Worm (Caenorhabditis elegans) whole organism, midembryonic: ENCODE data around the gene ztf-17.

Source experiments
- T22C8.4 ChIP-seq: fragments of 200-800 bp; sonication (Bioruptor generic); IDR thresholded peaks from 2 replicates; pipeline ENCODE4 v1.3.6; 2022; ENCODE audit warnings: missing genetic modification characterization, missing compliant biosample characterization
- cog-1 ChIP-seq: sonication (generic microtip); optimal IDR thresholded peaks from 2 replicates; lab custom pipeline; 2016; ENCODE audit warnings: missing genetic modification characterization, missing compliant biosample characterization
- flt-1 ChIP-seq: fragments of 200-800 bp; sonication (Bioruptor generic); IDR thresholded peaks from 2 replicates; pipeline ENCODE4 v1.3.6; 2022; ENCODE audit warnings: missing genetic modification characterization, missing compliant biosample characterization
- klf-2 ChIP-seq: fragments of 200-800 bp; sonication (Bioruptor generic); conservative IDR thresholded peaks from 2 replicates; pipeline ENCODE4 v1.3.6; 2022; ENCODE audit warnings: missing genetic modification reagents, missing genetic modification characterization, missing compliant biosample characterization
- med-1 ChIP-seq: sonication (generic microtip); optimal IDR thresholded peaks from 2 replicates; lab custom pipeline; 2017; ENCODE audit warnings: missing genetic modification characterization, mild to moderate bottlenecking, missing compliant biosample characterization, antibody characterized with exemption, missing genetic modification reagents; ENCODE audit not compliant: insufficient read depth
- ref-1 ChIP-seq: fragments of 200-800 bp; sonication (Bioruptor generic); conservative IDR thresholded peaks from 2 replicates; pipeline ENCODE4 v1.3.6; 2022; ENCODE audit warnings: missing genetic modification reagents, missing genetic modification characterization, missing compliant biosample characterization
- tab-1 ChIP-seq: fragments of 200-800 bp; sonication (Bioruptor generic); IDR thresholded peaks from 2 replicates; pipeline ENCODE4 v1.3.6; 2022; ENCODE audit warnings: missing genetic modification characterization, missing compliant biosample characterization
- ztf-23 ChIP-seq: fragments of 200-800 bp; sonication (Bioruptor generic); IDR thresholded peaks from 2 replicates; pipeline ENCODE4 v1.3.6; 2022; ENCODE audit warnings: missing genetic modification reagents, missing genetic modification characterization, missing compliant biosample characterization
- ztf-29 ChIP-seq: fragments of 200-800 bp; sonication (Bioruptor generic); IDR thresholded peaks from 2 replicates; pipeline ENCODE4 v1.3.6; 2022; ENCODE audit warnings: missing genetic modification reagents, missing genetic modification characterization, missing compliant biosample characterization

- no peak for TF ChIP-seq flt-1
- no peak for TF ChIP-seq ztf-23 (GFP tag; lab: Robert Waterston, UW)
- no peak for TF ChIP-seq ztf-29 (GFP tag; lab: Robert Waterston, UW)
- no peak for TF ChIP-seq T22C8.4 (GFP tag; lab: Robert Waterston, UW)
- no peak for TF ChIP-seq tab-1 (GFP tag; lab: Robert Waterston, UW)
- no peak for TF ChIP-seq med-1
- no peak for TF ChIP-seq ref-1 (GFP tag; lab: Robert Waterston, UW)
- TF ChIP-seq cog-1 (tag; lab: Kevin White, UChicago), result no peak
- no peak for TF ChIP-seq klf-2 (GFP tag; lab: Robert Waterston, UW)
These were observed 17.3 kb upstream of the ztf-17 start for ce11 chrII:7887295-7887694.
